Worm (Caenorhabditis elegans) whole organism, L2 larva: ENCODE measurements around the gene ced-2.

Experiments
- F13H6.1 ChIP-seq: sonication (generic microtip); optimal IDR thresholded peaks from 2 replicates; lab custom pipeline; 2016; ENCODE audit warnings: missing genetic modification characterization, missing compliant biosample characterization
- R02D3.7 ChIP-seq: fragments of 150-350 bp; optimal IDR thresholded peaks from 2 replicates; lab custom pipeline; 2014; ENCODE audit warnings: missing biosample characterization, missing genetic modification characterization
- Y55F3AM.14 ChIP-seq: fragments of 200-800 bp; sonication (Bioruptor generic); optimal IDR thresholded peaks from 2 replicates; lab custom pipeline; 2018; ENCODE audit warnings: mild to moderate bottlenecking, missing genetic modification characterization, missing compliant biosample characterization
- ZK546.5 ChIP-seq: sonication (generic microtip); optimal IDR thresholded peaks from 2 replicates; lab custom pipeline; 2017; ENCODE audit warnings: missing biosample characterization, missing genetic modification characterization
- alr-1 ChIP-seq: fragments of 150-350 bp; optimal IDR thresholded peaks from 2 replicates; lab custom pipeline; 2014; ENCODE audit warnings: missing biosample characterization, missing genetic modification characterization
- aly-2 ChIP-seq: fragments of 150-350 bp; optimal IDR thresholded peaks from 2 replicates; lab custom pipeline; 2014; ENCODE audit warnings: missing biosample characterization, missing genetic modification characterization
- ama-1 ChIP-seq: fragments of 150-350 bp; optimal IDR thresholded peaks from 2 replicates; lab custom pipeline; 2018; ENCODE audit warnings: inconsistent platforms
- blmp-1 ChIP-seq: sonication (generic microtip); optimal IDR thresholded peaks from 2 replicates; lab custom pipeline; 2017; ENCODE audit warnings: missing genetic modification characterization, mild to moderate bottlenecking, missing compliant biosample characterization, antibody characterized with exemption, moderate library complexity; ENCODE audit not compliant: insufficient read depth
- ceh-16 ChIP-seq: fragments of 150-350 bp; optimal IDR thresholded peaks from 2 replicates; lab custom pipeline; 2014; ENCODE audit warnings: missing biosample characterization, missing genetic modification characterization
- ceh-82 ChIP-seq: fragments of 150-350 bp; optimal IDR thresholded peaks from 2 replicates; lab custom pipeline; 2014; ENCODE audit warnings: missing biosample characterization, missing genetic modification characterization
- crh-2 ChIP-seq: sonication (generic microtip); optimal IDR thresholded peaks from 2 replicates; lab custom pipeline; 2017; ENCODE audit warnings: missing biosample characterization, missing genetic modification characterization
- egl-27 ChIP-seq: sonication (generic microtip); optimal IDR thresholded peaks from 3 replicates; lab custom pipeline; 2017; ENCODE audit warnings: missing biosample characterization, missing genetic modification reagents, missing genetic modification characterization
- elt-3 ChIP-seq: sonication (generic microtip); optimal IDR thresholded peaks from 2 replicates; lab custom pipeline; 2017; ENCODE audit warnings: missing biosample characterization, missing genetic modification characterization
- fos-1 ChIP-seq: fragments of 150-350 bp; optimal IDR thresholded peaks from 2 replicates; lab custom pipeline; 2014; ENCODE audit warnings: missing biosample characterization, missing genetic modification characterization
- gmeb-1 ChIP-seq: fragments of 150-350 bp; optimal IDR thresholded peaks from 2 replicates; lab custom pipeline; 2014; ENCODE audit warnings: missing biosample characterization, missing genetic modification characterization
- lin-13 ChIP-seq: fragments of 150-350 bp; optimal IDR thresholded peaks from 2 replicates; lab custom pipeline; 2014; ENCODE audit warnings: missing biosample characterization, missing genetic modification reagents, missing genetic modification characterization
- lsy-2 ChIP-seq, 2 experiments: fragments of 150-350 bp in 1 of 2; sonication (generic microtip) in 1 of 2; optimal IDR thresholded peaks; 2 replicates each; lab custom pipeline; 2014 to 2017; ENCODE audit warnings: missing biosample characterization in 2 of 2, missing genetic modification characterization in 2 of 2
- mab-5 ChIP-seq: fragments of 150-350 bp; optimal IDR thresholded peaks from 2 replicates; lab custom pipeline; 2014; ENCODE audit warnings: missing biosample characterization, missing genetic modification characterization
- mbf-1 ChIP-seq: sonication (generic microtip); optimal IDR thresholded peaks from 2 replicates; lab custom pipeline; 2017; ENCODE audit warnings: missing biosample characterization, missing genetic modification characterization
- mdl-1 ChIP-seq, 2 experiments: fragments of 150-350 bp in 1 of 2; sonication (generic microtip) in 1 of 2; optimal IDR thresholded peaks; 2 replicates each; lab custom pipeline; 2017; ENCODE audit warnings: missing biosample characterization in 2 of 2, missing genetic modification characterization in 2 of 2
- nhr-11 ChIP-seq: fragments of 150-350 bp; optimal IDR thresholded peaks from 2 replicates; lab custom pipeline; 2014; ENCODE audit warnings: missing biosample characterization, missing genetic modification characterization
- nhr-129 ChIP-seq: fragments of 150-350 bp; optimal IDR thresholded peaks from 2 replicates; lab custom pipeline; 2014; ENCODE audit warnings: missing biosample characterization, missing genetic modification characterization
- nhr-21 ChIP-seq: fragments of 150-350 bp; optimal IDR thresholded peaks from 2 replicates; lab custom pipeline; 2014; ENCODE audit warnings: missing biosample characterization, missing genetic modification characterization
- nhr-23 ChIP-seq: fragments of 150-350 bp; optimal IDR thresholded peaks from 2 replicates; lab custom pipeline; 2014; ENCODE audit warnings: missing biosample characterization, missing genetic modification reagents, missing genetic modification characterization
- nhr-6 ChIP-seq: fragments of 150-350 bp; optimal IDR thresholded peaks from 2 replicates; lab custom pipeline; 2014; ENCODE audit warnings: missing biosample characterization, missing genetic modification characterization
- nhr-77 ChIP-seq: fragments of 150-350 bp; optimal IDR thresholded peaks from 2 replicates; lab custom pipeline; 2014; ENCODE audit warnings: missing biosample characterization, missing genetic modification characterization
- sem-4 ChIP-seq: fragments of 150-350 bp; optimal IDR thresholded peaks from 2 replicates; lab custom pipeline; 2014; ENCODE audit warnings: missing biosample characterization, missing genetic modification reagents, missing genetic modification characterization
- skn-1 ChIP-seq: sonication (generic microtip); optimal IDR thresholded peaks from 2 replicates; lab custom pipeline; 2017; ENCODE audit warnings: missing biosample characterization, missing genetic modification characterization
- sma-3 ChIP-seq: sonication (generic microtip); optimal IDR thresholded peaks from 2 replicates; lab custom pipeline; 2016; ENCODE audit warnings: missing genetic modification reagents, missing genetic modification characterization, missing compliant biosample characterization
- sma-9 ChIP-seq, 2 experiments: fragments of 150-350 bp in 1 of 2; sonication (generic microtip) in 1 of 2; optimal IDR thresholded peaks; 2 replicates each; lab custom pipeline; 2014 to 2016; ENCODE audit warnings: missing genetic modification characterization in 2 of 2, mild to moderate bottlenecking in 1 of 2, missing biosample characterization in 1 of 2, missing compliant biosample characterization in 1 of 2, missing genetic modification reagents in 1 of 2, moderate library complexity in 1 of 2
- snpc-4 ChIP-seq: fragments of 150-350 bp; optimal IDR thresholded peaks from 2 replicates; lab custom pipeline; 2014; ENCODE audit warnings: missing biosample characterization, missing genetic modification characterization
- unc-39 ChIP-seq: fragments of 150-350 bp; optimal IDR thresholded peaks from 2 replicates; lab custom pipeline; 2014; ENCODE audit warnings: missing biosample characterization, missing genetic modification characterization
- unc-55 ChIP-seq: fragments of 150-350 bp; sonication (generic microtip); optimal IDR thresholded peaks from 3 replicates; lab custom pipeline; 2014; ENCODE audit warnings: missing biosample characterization, missing genetic modification reagents, missing genetic modification characterization
- zag-1 ChIP-seq: fragments of 150-350 bp; optimal IDR thresholded peaks from 2 replicates; lab custom pipeline; 2014; ENCODE audit warnings: missing biosample characterization, missing genetic modification characterization
- ztf-1 ChIP-seq: fragments of 200-800 bp; sonication (Bioruptor generic); conservative IDR thresholded peaks from 2 replicates; pipeline ENCODE4 v1.3.6; 2022; ENCODE audit warnings: missing genetic modification characterization, missing compliant biosample characterization
- ztf-4 ChIP-seq: fragments of 150-350 bp; optimal IDR thresholded peaks from 2 replicates; lab custom pipeline; 2014; ENCODE audit warnings: missing biosample characterization, missing genetic modification characterization

The ced-2 gene

ce11 chrIV:1628281-1628680 lies 31.2 kb downstream of the ced-2 start:
- TF ChIP-seq sma-9 (GFP tag; optimal IDR thresholded peaks at IDR 0.05; lab: Kevin White, UChicago), result no peak
- TF ChIP-seq sma-9 (tag; optimal IDR thresholded peaks at IDR 0.05; lab: Kevin White, UChicago), result no peak
- no peak for TF ChIP-seq lsy-2 (tag; optimal IDR thresholded peaks at IDR 0.05; lab: Kevin White, UChicago)
- TF ChIP-seq nhr-77 (tag; lab: Kevin White, UChicago), result no peak
- no peak for TF ChIP-seq sma-3 (GFP tag; lab: Kevin White, UChicago)
- TF ChIP-seq nhr-23, result no peak
- TF ChIP-seq ztf-1, result no peak
- no peak for TF ChIP-seq R02D3.7 (tag; lab: Kevin White, UChicago)
- TF ChIP-seq nhr-21 (tag; lab: Kevin White, UChicago), result no peak
- TF ChIP-seq ztf-4 (tag; lab: Kevin White, UChicago), result no peak
- no peak for TF ChIP-seq nhr-6 (tag; lab: Kevin White, UChicago)
- TF ChIP-seq ceh-82, result no peak
- TF ChIP-seq lin-13, result no peak
- TF ChIP-seq nhr-129 (tag; lab: Kevin White, UChicago), result no peak
- no peak for TF ChIP-seq alr-1 (tag; lab: Kevin White, UChicago)
- no peak for TF ChIP-seq unc-55 (GFP tag; lab: Kevin White, UChicago)
- TF ChIP-seq ZK546.5, result no peak
- TF ChIP-seq gmeb-1 (tag; lab: Kevin White, UChicago), result no peak
- TF ChIP-seq skn-1, result no peak
- no peak for TF ChIP-seq blmp-1 (tag; lab: Kevin White, UChicago)

- no peak for TF ChIP-seq nhr-77 (tag; lab: Kevin White, UChicago)
- no peak for TF ChIP-seq egl-27
- no peak for TF ChIP-seq ztf-1
- TF ChIP-seq lsy-2 (tag; optimal IDR thresholded peaks at IDR 0.05; lab: Kevin White, UChicago), result no peak
- TF ChIP-seq sma-9 (GFP tag; optimal IDR thresholded peaks at IDR 0.05; lab: Kevin White, UChicago), result no peak
- no peak for TF ChIP-seq sma-9 (tag; optimal IDR thresholded peaks at IDR 0.05; lab: Kevin White, UChicago)
- no peak for TF ChIP-seq zag-1 (tag; lab: Kevin White, UChicago)
- TF ChIP-seq lin-13, result no peak
- TF ChIP-seq skn-1, result no peak
Measured at ce11 chrIV:1628730-1629129, 31.6 kb downstream of the ced-2 start.

- TF ChIP-seq elt-3, result no peak
- no peak for TF ChIP-seq mbf-1
- TF ChIP-seq nhr-6 (tag; lab: Kevin White, UChicago), result no peak
- no peak for TF ChIP-seq crh-2 (tag; lab: Kevin White, UChicago)
- TF ChIP-seq unc-55 (GFP tag; lab: Kevin White, UChicago), result no peak
- no peak for TF ChIP-seq aly-2 (tag; lab: Kevin White, UChicago)
- TF ChIP-seq nhr-21 (tag; lab: Kevin White, UChicago), result no peak
- TF ChIP-seq nhr-11, result no peak
- TF ChIP-seq sma-9 (GFP tag; optimal IDR thresholded peaks at IDR 0.05; lab: Kevin White, UChicago), result no peak
- TF ChIP-seq sma-9 (tag; optimal IDR thresholded peaks at IDR 0.05; lab: Kevin White, UChicago), result no peak
- TF ChIP-seq nhr-129 (tag; lab: Kevin White, UChicago), result no peak
- no peak for TF ChIP-seq unc-39
- TF ChIP-seq F13H6.1 (tag; lab: Kevin White, UChicago), result no peak
- no peak for TF ChIP-seq blmp-1 (tag; lab: Kevin White, UChicago)
- no peak for TF ChIP-seq skn-1
- no peak for TF ChIP-seq fos-1 (tag; lab: Kevin White, UChicago)
- TF ChIP-seq lin-13, result no peak
- TF ChIP-seq Y55F3AM.14 (GFP tag; lab: Kevin White, UChicago), result no peak
- TF ChIP-seq ceh-16, result no peak
Measured at ce11 chrIV:1631651-1632050, 34.5 kb downstream of the ced-2 start, which contains the start of gene cpg-24. Gene cpg-24, plus strand, starts transcription at chrIV:1631951.

ce11 chrIV:1632593-1632992 lies 35.5 kb downstream of the ced-2 start:
- TF ChIP-seq ama-1 (no peak), sem-4 (tag; lab: Kevin White, UChicago) (no peak), snpc-4 (no peak), mdl-1 (tag; optimal IDR thresholded peaks at IDR 0.05; lab: Kevin White, UChicago) (no peak), mab-5 (tag; lab: Kevin White, UChicago) (no peak), nhr-6 (tag; lab: Kevin White, UChicago) (no peak)
- TF ChIP-seq, all 48 proteins: peak for 0
